Fruit fly (Drosophila melanogaster): Measurements from ENCODE around the gene CG15353.
A peak's percentile ranks its signal among the peaks of the same experiment; 100 is the strongest.

DNA sequence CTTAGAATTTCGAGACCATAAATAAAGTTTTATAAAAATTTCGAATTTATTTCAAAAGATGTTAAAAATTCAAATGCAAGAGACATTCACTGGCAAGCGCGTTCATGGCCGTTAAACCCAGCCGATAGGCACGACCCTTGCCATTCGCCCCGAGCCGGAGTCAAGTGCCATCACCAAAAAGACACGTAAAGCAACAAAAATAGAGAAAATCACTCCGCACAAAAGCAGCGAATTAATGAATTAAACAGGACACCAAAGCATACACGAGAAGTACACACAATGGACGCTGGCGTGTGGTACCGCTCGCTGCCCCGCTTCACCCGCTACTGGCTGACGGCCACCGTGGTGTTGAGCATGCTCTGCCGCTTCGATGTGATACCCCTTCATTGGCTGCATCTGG lies 33.0 kb downstream of the CG15353 start, which contains the start of gene Der-1:
- no peak for TF ChIP-seq EcR (GFP tag; optimal IDR thresholded peaks at IDR 0.05)
- no peak for TF ChIP-seq D1 (tag; optimal IDR thresholded peaks at IDR 0.05)
- no peak for TF ChIP-seq CG14655 (GFP tag; optimal IDR thresholded peaks at IDR 0.05)
- no peak for TF ChIP-seq CG10348 (GFP tag; IDR thresholded peaks at IDR 0.05)
- peak; percentile 18; the same call in 1 of the 2 replicates for TF ChIP-seq Ets98B (GFP tag; IDR thresholded peaks at IDR 0.05)
- TF ChIP-seq rn (GFP tag; IDR thresholded peaks at IDR 0.05) = no peak
- TF ChIP-seq CG8301 (tag; optimal IDR thresholded peaks at IDR 0.05) = no peak
- TF ChIP-seq CG4496 (GFP tag; IDR thresholded peaks at IDR 0.05) = peak; percentile 18; the same call in 1 of the 3 replicates
- TF ChIP-seq CG13204 (GFP tag; optimal IDR thresholded peaks at IDR 0.05) = no peak
- no peak for TF ChIP-seq Pif1B (GFP tag; optimal IDR thresholded peaks at IDR 0.05)
